Fruit fly (Drosophila melanogaster) whole organism, embryonic: ENCODE data around the gene Hsp110.

Experiments
- ATbp ChIP-seq: fragments of 200-800 bp; sonication (Bioruptor generic); optimal IDR thresholded peaks from 2 replicates; lab custom pipeline; 2017; ENCODE audit warnings: missing biosample characterization, mild to moderate bottlenecking, missing genetic modification characterization, missing genetic modification reagents
- Awh ChIP-seq: fragments of 200-800 bp; sonication (Bioruptor generic); IDR thresholded peaks from 2 replicates; pipeline ENCODE4, ENCODE4 v1.3.6; 2022; ENCODE audit warnings: missing biosample characterization, missing genetic modification characterization
- CG10431 ChIP-seq: fragments of 200-800 bp; sonication (Bioruptor generic); optimal IDR thresholded peaks from 3 replicates; lab custom pipeline; 2018; ENCODE audit warnings: missing biosample characterization, mild to moderate bottlenecking, missing genetic modification characterization
- CG11695 ChIP-seq: fragments of 200-800 bp; sonication (Bioruptor generic); IDR thresholded peaks from 3 replicates; pipeline ENCODE4 v1.3.6; 2022; ENCODE audit warnings: missing biosample characterization, missing genetic modification characterization
- CG11696 ChIP-seq: fragments of 200-800 bp; sonication (Bioruptor generic); IDR thresholded peaks from 2 replicates; pipeline ENCODE4 v1.3.6; 2022; ENCODE audit warnings: missing biosample characterization, missing genetic modification characterization
- CG12071 ChIP-seq: fragments of 200-800 bp; sonication (Bioruptor generic); optimal IDR thresholded peaks from 3 replicates; lab custom pipeline; 2018; ENCODE audit warnings: missing biosample characterization, mild to moderate bottlenecking, missing genetic modification characterization
- CG12942 ChIP-seq: fragments of 200-800 bp; sonication (Bioruptor generic); optimal IDR thresholded peaks from 3 replicates; lab custom pipeline; 2016; ENCODE audit warnings: missing biosample characterization, missing genetic modification characterization
- CG14710 ChIP-seq: fragments of 200-800 bp; sonication (Bioruptor generic); optimal IDR thresholded peaks from 3 replicates; lab custom pipeline; 2019; ENCODE audit warnings: missing biosample characterization, mild to moderate bottlenecking, missing genetic modification characterization, moderate library complexity
- CG1647 ChIP-seq: fragments of 200-800 bp; sonication (Bioruptor generic); optimal IDR thresholded peaks from 3 replicates; lab custom pipeline; 2016; ENCODE audit warnings: missing biosample characterization, missing genetic modification characterization
- CG2199 ChIP-seq: fragments of 200-800 bp; sonication (Bioruptor generic); IDR thresholded peaks from 3 replicates; pipeline ENCODE4 v1.3.6; 2022; ENCODE audit warnings: missing biosample characterization, missing genetic modification characterization
- CG2712 ChIP-seq: fragments of 200-800 bp; optimal IDR thresholded peaks from 3 replicates; lab custom pipeline; 2019; ENCODE audit warnings: missing biosample characterization, mild to moderate bottlenecking, missing genetic modification characterization, moderate library complexity
- CG30020 ChIP-seq: fragments of 200-800 bp; optimal IDR thresholded peaks from 2 replicates; lab custom pipeline; 2019; ENCODE audit warnings: missing biosample characterization, mild to moderate bottlenecking, missing genetic modification characterization, moderate library complexity
- CG31224 ChIP-seq: fragments of 200-800 bp; sonication (Bioruptor generic); IDR thresholded peaks from 2 replicates; pipeline ENCODE4 v1.3.6; 2022; ENCODE audit warnings: missing biosample characterization, missing genetic modification characterization
- CG31388 ChIP-seq: fragments of 200-800 bp; sonication (Bioruptor generic); optimal IDR thresholded peaks from 2 replicates; lab custom pipeline; 2016; ENCODE audit warnings: missing biosample characterization, missing genetic modification characterization
- CG3163 ChIP-seq: fragments of 200-800 bp; sonication (Bioruptor generic); optimal IDR thresholded peaks from 3 replicates; lab custom pipeline; 2016; ENCODE audit warnings: missing biosample characterization, missing genetic modification characterization
- CG33557 ChIP-seq: fragments of 200-800 bp; sonication (Bioruptor generic); optimal IDR thresholded peaks from 2 replicates; lab custom pipeline; 2019; ENCODE audit warnings: missing biosample characterization, mild to moderate bottlenecking, missing genetic modification characterization, moderate library complexity
- CG3726 ChIP-seq: fragments of 200-800 bp; sonication (Bioruptor generic); IDR thresholded peaks from 3 replicates; pipeline ENCODE4, ENCODE4 v1.3.6; 2022; ENCODE audit warnings: missing biosample characterization, missing genetic modification characterization
- CG6254 ChIP-seq: fragments of 200-800 bp; sonication (Bioruptor generic); optimal IDR thresholded peaks from 3 replicates; lab custom pipeline; 2017; ENCODE audit warnings: mild to moderate bottlenecking, missing biosample characterization, missing genetic modification reagents, missing genetic modification characterization
- CG7372 ChIP-seq: fragments of 200-800 bp; sonication (Bioruptor generic); IDR thresholded peaks from 2 replicates; pipeline ENCODE4 v1.3.6; 2022; ENCODE audit warnings: missing biosample characterization, missing genetic modification characterization
- CG8290 ChIP-seq, 3 experiments: fragments of 200-800 bp; sonication (Bioruptor generic); optimal IDR thresholded peaks; 2 replicates each; lab custom pipeline; 2016 to 2019; ENCODE audit warnings: missing biosample characterization in 3 of 3, missing genetic modification characterization in 3 of 3, mild to moderate bottlenecking in 2 of 3, moderate library complexity in 1 of 3
- CG8359 ChIP-seq: fragments of 200-800 bp; sonication (Bioruptor generic); optimal IDR thresholded peaks from 2 replicates; lab custom pipeline; 2017; ENCODE audit warnings: missing biosample characterization, mild to moderate bottlenecking, missing genetic modification characterization, borderline replicate concordance
- CG8388 ChIP-seq: fragments of 200-800 bp; sonication (Bioruptor generic); optimal IDR thresholded peaks from 2 replicates; lab custom pipeline; 2019; ENCODE audit warnings: missing biosample characterization, mild to moderate bottlenecking, missing genetic modification characterization, moderate library complexity
- CG9797 ChIP-seq: fragments of 200-800 bp; sonication (Bioruptor generic); optimal IDR thresholded peaks from 3 replicates; lab custom pipeline; 2018; ENCODE audit warnings: missing biosample characterization, mild to moderate bottlenecking, missing genetic modification characterization
- Camta ChIP-seq: fragments of 200-800 bp; sonication (Bioruptor generic); optimal IDR thresholded peaks from 2 replicates; lab custom pipeline; 2016; ENCODE audit warnings: missing biosample characterization, missing genetic modification characterization
- CkIIα-i1 ChIP-seq: fragments of 200-800 bp; sonication (Bioruptor generic); IDR thresholded peaks from 2 replicates; pipeline ENCODE4 v1.3.6; 2022; ENCODE audit warnings: missing biosample characterization, missing genetic modification characterization
- Doc3 ChIP-seq: fragments of 200-800 bp; sonication (Bioruptor generic); IDR thresholded peaks from 3 replicates; pipeline ENCODE4 v1.3.6; 2022; ENCODE audit warnings: missing biosample characterization, missing genetic modification characterization; ENCODE audit not compliant: partially characterized antibody
- E2f2 ChIP-seq: fragments of 200-800 bp; sonication (Bioruptor generic); IDR thresholded peaks from 2 replicates; pipeline ENCODE4 v1.3.6; 2022; ENCODE audit warnings: missing biosample characterization, missing genetic modification characterization
- MTF-1 ChIP-seq: fragments of 200-800 bp; sonication (Bioruptor generic); optimal IDR thresholded peaks from 2 replicates; lab custom pipeline; 2018; ENCODE audit warnings: missing biosample characterization, mild to moderate bottlenecking, missing genetic modification characterization, borderline replicate concordance
- Meics ChIP-seq: fragments of 200-800 bp; sonication (Bioruptor generic); optimal IDR thresholded peaks from 2 replicates; lab custom pipeline; 2017; ENCODE audit warnings: missing biosample characterization, mild to moderate bottlenecking, missing genetic modification characterization
- NC2β ChIP-seq: fragments of 200-800 bp; sonication (Bioruptor generic); optimal IDR thresholded peaks from 2 replicates; lab custom pipeline; 2016; ENCODE audit warnings: missing biosample characterization, missing genetic modification characterization
- Oli ChIP-seq: fragments of 200-800 bp; sonication (Bioruptor generic); optimal IDR thresholded peaks from 2 replicates; lab custom pipeline; 2018; ENCODE audit warnings: missing biosample characterization, mild to moderate bottlenecking, missing genetic modification characterization, moderate library complexity
- PHDP ChIP-seq: fragments of 200-800 bp; sonication (Bioruptor generic); optimal IDR thresholded peaks from 3 replicates; lab custom pipeline; 2018; ENCODE audit warnings: missing biosample characterization, mild to moderate bottlenecking, missing genetic modification characterization, moderate library complexity
- Ravus ChIP-seq: fragments of 200-800 bp; sonication (Bioruptor generic); IDR thresholded peaks from 2 replicates; pipeline ENCODE4 v1.3.6; 2022; ENCODE audit warnings: missing biosample characterization, missing genetic modification characterization
- Sin3A ChIP-seq: fragments of >200 bp; optimal IDR thresholded peaks from 2 replicates; lab custom pipeline; 2018
- Sry-δ ChIP-seq: fragments of 200-800 bp; sonication (Bioruptor generic); optimal IDR thresholded peaks from 2 replicates; lab custom pipeline; 2016; ENCODE audit warnings: missing biosample characterization, missing genetic modification characterization
- bcd ChIP-seq: fragments of 200-800 bp; sonication (Bioruptor generic); optimal IDR thresholded peaks from 2 replicates; lab custom pipeline; 2017; ENCODE audit warnings: missing biosample characterization, mild to moderate bottlenecking, missing genetic modification characterization
- cad ChIP-seq: fragments of >200 bp; optimal IDR thresholded peaks from 2 replicates; lab custom pipeline; 2017; ENCODE audit warnings: missing biosample characterization, missing genetic modification characterization
- da ChIP-seq: fragments of 200-800 bp; sonication (Bioruptor generic); optimal IDR thresholded peaks from 2 replicates; lab custom pipeline; 2016; ENCODE audit warnings: missing biosample characterization, missing genetic modification characterization
- dysf ChIP-seq: fragments of 200-800 bp; sonication (Bioruptor generic); IDR thresholded peaks from 3 replicates; pipeline ENCODE4 v1.3.6; 2022; ENCODE audit warnings: missing biosample characterization, missing genetic modification characterization
- gcm2 ChIP-seq: fragments of 200-800 bp; sonication (Bioruptor generic); optimal IDR thresholded peaks from 2 replicates; lab custom pipeline; 2016; ENCODE audit warnings: missing biosample characterization, missing genetic modification characterization
- gfzf ChIP-seq: fragments of 200-800 bp; sonication (Bioruptor generic); optimal IDR thresholded peaks from 2 replicates; lab custom pipeline; 2016; ENCODE audit warnings: missing biosample characterization, mild to moderate bottlenecking, missing genetic modification characterization, moderate library complexity
- gt ChIP-seq: fragments of 200-800 bp; sonication (Bioruptor generic); IDR thresholded peaks from 2 replicates; pipeline ENCODE4 v1.3.6; 2022; ENCODE audit warnings: missing biosample characterization, missing genetic modification characterization
- lov ChIP-seq, 2 experiments: fragments of 200-800 bp in 1 of 2; fragments of >200 bp in 1 of 2; sonication (Bioruptor generic) in 1 of 2; IDR thresholded peaks in 1 of 2; optimal IDR thresholded peaks in 1 of 2; 2 replicates in 1 of 2; 3 replicates in 1 of 2; pipeline versions ENCODE4 v1.3.6 to Lab custom; 2017 to 2022; ENCODE audit warnings: missing biosample characterization in 1 of 2, missing genetic modification characterization in 1 of 2
- oc ChIP-seq: fragments of 200-800 bp; sonication (Bioruptor generic); optimal IDR thresholded peaks from 2 replicates; lab custom pipeline; 2018; ENCODE audit warnings: missing biosample characterization, mild to moderate bottlenecking, missing genetic modification characterization, moderate library complexity
- otp ChIP-seq: fragments of 200-800 bp; sonication (Bioruptor generic); IDR thresholded peaks from 3 replicates; pipeline ENCODE4, ENCODE4 v1.3.6; 2022; ENCODE audit warnings: missing biosample characterization, missing genetic modification characterization
- pfk ChIP-seq: fragments of 200-800 bp; sonication (Bioruptor generic); optimal IDR thresholded peaks from 2 replicates; lab custom pipeline; 2018; ENCODE audit warnings: missing biosample characterization, mild to moderate bottlenecking, missing genetic modification characterization, moderate library complexity
- run ChIP-seq: fragments of 200-800 bp; sonication (Bioruptor generic); optimal IDR thresholded peaks from 3 replicates; lab custom pipeline; 2018; ENCODE audit warnings: missing biosample characterization, mild to moderate bottlenecking, missing genetic modification characterization
- slou ChIP-seq: fragments of 200-800 bp; sonication (Bioruptor generic); optimal IDR thresholded peaks from 3 replicates; lab custom pipeline; 2016; ENCODE audit warnings: missing biosample characterization, missing genetic modification characterization
- trh ChIP-seq: fragments of 200-800 bp; sonication (Bioruptor generic); optimal IDR thresholded peaks from 2 replicates; lab custom pipeline; 2016; ENCODE audit warnings: missing biosample characterization, missing genetic modification characterization
- vfl ChIP-seq: fragments of 200-800 bp; sonication (Bioruptor generic); optimal IDR thresholded peaks from 2 replicates; lab custom pipeline; 2016; ENCODE audit warnings: missing biosample characterization, missing genetic modification characterization
- wdn ChIP-seq: fragments of 200-800 bp; sonication (Bioruptor generic); IDR thresholded peaks from 2 replicates; pipeline ENCODE4 v1.3.6; 2022; ENCODE audit warnings: missing biosample characterization, missing genetic modification characterization

The Hsp110 gene

dm6 chr3L:14036867-14037313 lies at the start of gene Hsp110:
Gene Hsp110, plus strand, starts transcription at chr3L:14037019.
- TF ChIP-seq CG8388 (GFP tag; lab: Kevin White, UChicago) = no peak
- TF ChIP-seq dysf (GFP tag; lab: Robert Waterston, UW) = no peak; the same call in 2 of the 3 replicates
- no peak for TF ChIP-seq CG8359
- TF ChIP-seq CG6254 (GFP tag; lab: Kevin White, UChicago) = peak; percentile 56
- TF ChIP-seq vfl (GFP tag; lab: Kevin White, UChicago) = no peak
- TF ChIP-seq Ravus (GFP tag; lab: Robert Waterston, UW) = no peak
- TF ChIP-seq CG10431 = no peak
- TF ChIP-seq bcd (GFP tag; lab: Kevin White, UChicago) = no peak
- no peak for TF ChIP-seq Camta (GFP tag; lab: Kevin White, UChicago)
- TF ChIP-seq trh = no peak
- no peak for TF ChIP-seq CG8290 (GFP tag; optimal IDR thresholded peaks at IDR 0.05; lab: Kevin White, UChicago)
- no peak for TF ChIP-seq CG8290 (tag; optimal IDR thresholded peaks at IDR 0.05; lab: Kevin White, UChicago)
- TF ChIP-seq CkIIα-i1 (GFP tag; lab: Robert Waterston, UW) = no peak
- TF ChIP-seq gt (GFP tag; lab: Robert Waterston, UW) = no peak
- TF ChIP-seq ATbp (GFP tag; lab: Kevin White, UChicago) = no peak
- peak; percentile 20 for TF ChIP-seq Meics (GFP tag; lab: Kevin White, UChicago)
- no peak for TF ChIP-seq CG3726
- TF ChIP-seq gcm2 (GFP tag; lab: Kevin White, UChicago) = no peak
- TF ChIP-seq pfk (GFP tag; lab: Kevin White, UChicago) = no peak
- no peak for TF ChIP-seq MTF-1
- TF ChIP-seq CG33557 (GFP tag; lab: Kevin White, UChicago) = no peak
- no peak for TF ChIP-seq slou (GFP tag; lab: Kevin White, UChicago)
- TF ChIP-seq Doc3 = peak; percentile 95
- 0 out of 3 replicates have a peak, but pooled peaks have one; percentile 51 for TF ChIP-seq CG2199 (GFP tag; lab: Robert Waterston, UW)
- TF ChIP-seq Awh (GFP tag; lab: Robert Waterston, UW) = no peak
- TF ChIP-seq NC2β (GFP tag; lab: Kevin White, UChicago) = peak; percentile 7
- TF ChIP-seq CG12071 (GFP tag; lab: Kevin White, UChicago) = no peak
- TF ChIP-seq cad (GFP tag; lab: Kevin White, UChicago) = no peak
- peak; percentile 27 for TF ChIP-seq gfzf (GFP tag; lab: Kevin White, UChicago)
- peak; percentile 42 for TF ChIP-seq CG2712 (tag; lab: Kevin White, UChicago)
- TF ChIP-seq CG9797 = no peak
- no peak for TF ChIP-seq wdn (GFP tag; lab: Robert Waterston, UW)
- peak; percentile 26; the same call in 1 of the 3 replicates for TF ChIP-seq otp
- no peak for TF ChIP-seq da
- no peak for TF ChIP-seq lov (optimal IDR thresholded peaks at IDR 0.05; lab: Kevin White, UChicago)
- no peak for TF ChIP-seq lov (GFP tag; IDR thresholded peaks at IDR 0.05; lab: Robert Waterston, UW)
- no peak for TF ChIP-seq CG3163 (GFP tag; lab: Kevin White, UChicago)
- TF ChIP-seq Oli = no peak
- TF ChIP-seq CG14710 (tag; lab: Kevin White, UChicago) = peak; percentile 70
- no peak for TF ChIP-seq CG31388 (GFP tag; lab: Kevin White, UChicago)
- TF ChIP-seq CG11696 = no peak
- TF ChIP-seq Sin3A (lab: Kevin White, UChicago) = peak; percentile 43
- no peak for TF ChIP-seq CG12942 (GFP tag; lab: Kevin White, UChicago)
- TF ChIP-seq CG1647 = no peak
- TF ChIP-seq CG11695 (GFP tag; lab: Robert Waterston, UW) = no peak
- peak; percentile 32 for TF ChIP-seq CG30020
- TF ChIP-seq run (tag; lab: Kevin White, UChicago) = no peak
- no peak for TF ChIP-seq CG31224
- TF ChIP-seq CG7372 (GFP tag; lab: Robert Waterston, UW) = no peak
- TF ChIP-seq oc = peak; percentile 3
- peak; percentile 95 for TF ChIP-seq E2f2 (GFP tag; lab: Robert Waterston, UW)
- peak; percentile 10 for TF ChIP-seq PHDP (tag; lab: Kevin White, UChicago)
- peak; percentile 98 for TF ChIP-seq Sry-δ (GFP tag; lab: Kevin White, UChicago)
